Fruit fly (Drosophila melanogaster): ENCODE data around the gene CG10700.

The CG10700 gene

dm6 chr2L:19078928-19079327 lies at the start of gene CG10700:
CG10700 (minus strand) TSS chr2L:19079028.
- TF ChIP-seq CG11617 (GFP tag; optimal IDR thresholded peaks at IDR 0.05) (no peak), cnc (optimal IDR thresholded peaks at IDR 0.05) (no peak), CG7045 (GFP tag; optimal IDR thresholded peaks at IDR 0.05) (no peak), CG7101 (tag; optimal IDR thresholded peaks at IDR 0.05) (no peak), ovo (GFP tag; optimal IDR thresholded peaks at IDR 0.05) (no peak)

dm6 chr2L:19126888-19127287 lies 48.1 kb upstream of the CG10700 start:
- peak; percentile 35 for TF ChIP-seq Crg-1 (GFP tag; optimal IDR thresholded peaks at IDR 0.05)
- no peak for TF ChIP-seq Clk (GFP tag; optimal IDR thresholded peaks at IDR 0.05)
- TF ChIP-seq toe (GFP tag; optimal IDR thresholded peaks at IDR 0.05) = no peak
- peak; percentile 40 for TF ChIP-seq tj (GFP tag; optimal IDR thresholded peaks at IDR 0.05)
- TF ChIP-seq CG11617 (GFP tag; optimal IDR thresholded peaks at IDR 0.05) = peak; percentile 62
- TF ChIP-seq cic (GFP tag; optimal IDR thresholded peaks at IDR 0.05) = peak; percentile 18
- TF ChIP-seq kay (GFP tag; ENCODE audit: borderline replicate concordance) = no peak
- peak; percentile 65 for TF ChIP-seq CG12768 (GFP tag; optimal IDR thresholded peaks at IDR 0.05)
- TF ChIP-seq cnc (optimal IDR thresholded peaks at IDR 0.05) = no peak
- peak; percentile 44 for TF ChIP-seq pad (GFP tag; optimal IDR thresholded peaks at IDR 0.05)
- TF ChIP-seq CG7101 (tag; optimal IDR thresholded peaks at IDR 0.05) = peak; percentile 79
- TF ChIP-seq CG5204 (GFP tag; optimal IDR thresholded peaks at IDR 0.05) = no peak
- TF ChIP-seq Mnt (GFP tag; optimal IDR thresholded peaks at IDR 0.05) = peak; percentile 7
- TF ChIP-seq ovo (GFP tag; optimal IDR thresholded peaks at IDR 0.05) = no peak
- no peak for TF ChIP-seq CG1620 (GFP tag; optimal IDR thresholded peaks at IDR 0.05)
- peak; percentile 62 for TF ChIP-seq CG14711 (tag; optimal IDR thresholded peaks at IDR 0.05)
- TF ChIP-seq CG7045 (GFP tag; optimal IDR thresholded peaks at IDR 0.05) = peak; percentile 66
- TF ChIP-seq bab1 (GFP tag; optimal IDR thresholded peaks at IDR 0.05) = peak; percentile 76
- TF ChIP-seq Hr96 (GFP tag; optimal IDR thresholded peaks at IDR 0.05) = no peak
- TF ChIP-seq CG33017 (tag; optimal IDR thresholded peaks at IDR 0.05) = peak; percentile 62

DNA sequence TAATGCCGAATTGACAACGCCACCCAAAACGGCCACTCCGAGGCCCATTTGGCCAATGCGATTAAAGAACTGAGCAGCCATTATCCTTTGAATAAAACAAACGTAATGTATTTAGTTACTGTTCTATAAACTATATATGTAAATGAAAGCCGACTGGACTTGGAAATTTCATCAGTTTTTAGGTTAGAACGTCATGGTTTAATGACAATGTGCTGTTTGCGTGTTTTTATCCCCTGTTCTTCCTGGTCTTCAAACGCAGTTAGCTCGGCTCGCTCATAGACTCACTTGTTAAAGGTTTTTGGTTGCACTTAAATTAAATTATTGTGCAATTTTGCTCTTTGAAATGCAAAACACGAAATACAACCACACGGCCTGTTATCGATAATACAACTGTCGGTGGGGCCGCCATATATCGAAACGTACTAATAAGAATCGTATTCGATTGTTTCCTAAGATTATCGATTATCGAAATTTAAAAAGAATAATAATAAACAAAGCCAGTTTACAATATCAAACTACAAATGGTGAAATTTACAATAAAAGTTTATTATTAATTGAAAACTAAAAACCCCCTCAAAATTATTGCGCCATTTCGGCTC lies 44.7 kb upstream of the CG10700 start, which contains the start of gene Phb1:
Gene Phb1 (minus strand): TSS at position 398 of the 599 bp plus-strand sequence.
- TF ChIP-seq CG7101 (tag; optimal IDR thresholded peaks at IDR 0.05) (no peak), CG11617 (GFP tag; optimal IDR thresholded peaks at IDR 0.05) (no peak), pad (GFP tag; optimal IDR thresholded peaks at IDR 0.05) (no peak), ovo (GFP tag; optimal IDR thresholded peaks at IDR 0.05) (no peak), Clk (GFP tag; optimal IDR thresholded peaks at IDR 0.05) (no peak), tj (GFP tag; optimal IDR thresholded peaks at IDR 0.05) (no peak), CG14711 (tag; optimal IDR thresholded peaks at IDR 0.05) (no peak), kay (GFP tag; ENCODE audit: borderline replicate concordance) (no peak), toe (GFP tag; optimal IDR thresholded peaks at IDR 0.05) (no peak), CG1620 (GFP tag; optimal IDR thresholded peaks at IDR 0.05) (no peak), CG5204 (GFP tag; optimal IDR thresholded peaks at IDR 0.05) (no peak), Mnt (GFP tag; optimal IDR thresholded peaks at IDR 0.05) (no peak), Hr96 (GFP tag; optimal IDR thresholded peaks at IDR 0.05) (no peak), CG7045 (GFP tag; optimal IDR thresholded peaks at IDR 0.05) (no peak), CG12768 (GFP tag; optimal IDR thresholded peaks at IDR 0.05) (no peak), CG33017 (tag; optimal IDR thresholded peaks at IDR 0.05) (no peak), cnc (optimal IDR thresholded peaks at IDR 0.05) (no peak)

DNA sequence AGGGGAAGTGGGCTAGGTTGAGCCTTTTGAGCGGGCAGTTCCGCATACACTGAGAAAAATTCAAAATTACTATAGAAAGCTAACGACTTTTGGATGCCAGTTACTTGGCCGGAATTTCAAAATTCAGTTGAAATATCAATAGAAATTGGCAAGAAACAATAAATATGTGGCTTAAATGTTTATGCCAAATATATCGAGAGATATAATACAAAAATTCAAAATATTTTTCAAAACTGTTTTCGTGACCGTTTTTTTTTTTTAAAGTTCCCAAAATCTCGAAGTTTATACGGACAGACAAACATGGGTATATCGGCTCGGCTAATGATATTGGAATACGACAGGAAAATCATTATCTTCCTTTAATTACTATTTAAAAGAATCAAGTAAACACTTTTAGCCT lies 42.2 kb upstream of the CG10700 start:
- TF ChIP-seq ovo (GFP tag; optimal IDR thresholded peaks at IDR 0.05) = no peak
- TF ChIP-seq toe (GFP tag; optimal IDR thresholded peaks at IDR 0.05) = no peak
- TF ChIP-seq Mnt (GFP tag; optimal IDR thresholded peaks at IDR 0.05) = no peak
- no peak for TF ChIP-seq Crg-1 (GFP tag; optimal IDR thresholded peaks at IDR 0.05)
- peak; percentile 14 for TF ChIP-seq CG7045 (GFP tag; optimal IDR thresholded peaks at IDR 0.05)
- TF ChIP-seq bab1 (GFP tag; optimal IDR thresholded peaks at IDR 0.05) = no peak
- peak; percentile 1 for TF ChIP-seq Clk (GFP tag; optimal IDR thresholded peaks at IDR 0.05)
- TF ChIP-seq cnc (optimal IDR thresholded peaks at IDR 0.05) = no peak
- TF ChIP-seq CG7101 (tag; optimal IDR thresholded peaks at IDR 0.05) = no peak
- no peak for TF ChIP-seq CG5204 (GFP tag; optimal IDR thresholded peaks at IDR 0.05)
- TF ChIP-seq CG1620 (GFP tag; optimal IDR thresholded peaks at IDR 0.05) = no peak
- TF ChIP-seq kay (GFP tag; ENCODE audit: borderline replicate concordance) = no peak
- no peak for TF ChIP-seq CG33017 (tag; optimal IDR thresholded peaks at IDR 0.05)
- no peak for TF ChIP-seq cic (GFP tag; optimal IDR thresholded peaks at IDR 0.05)
- peak; percentile 21 for TF ChIP-seq CG11617 (GFP tag; optimal IDR thresholded peaks at IDR 0.05)
- no peak for TF ChIP-seq pad (GFP tag; optimal IDR thresholded peaks at IDR 0.05)
- no peak for TF ChIP-seq tj (GFP tag; optimal IDR thresholded peaks at IDR 0.05)
- TF ChIP-seq CG12768 (GFP tag; optimal IDR thresholded peaks at IDR 0.05) = peak; percentile 1
- no peak for TF ChIP-seq CG14711 (tag; optimal IDR thresholded peaks at IDR 0.05)
- no peak for TF ChIP-seq Hr96 (GFP tag; optimal IDR thresholded peaks at IDR 0.05)

dm6 chr2L:19120196-19120950 lies 41.5 kb upstream of the CG10700 start, which contains the start of gene Ddc:
Ddc (minus strand) TSS chr2L:19120306.
- TF ChIP-seq pad (GFP tag; optimal IDR thresholded peaks at IDR 0.05) = no peak
- TF ChIP-seq CG33017 (tag; optimal IDR thresholded peaks at IDR 0.05) = peak; percentile 3

DNA sequence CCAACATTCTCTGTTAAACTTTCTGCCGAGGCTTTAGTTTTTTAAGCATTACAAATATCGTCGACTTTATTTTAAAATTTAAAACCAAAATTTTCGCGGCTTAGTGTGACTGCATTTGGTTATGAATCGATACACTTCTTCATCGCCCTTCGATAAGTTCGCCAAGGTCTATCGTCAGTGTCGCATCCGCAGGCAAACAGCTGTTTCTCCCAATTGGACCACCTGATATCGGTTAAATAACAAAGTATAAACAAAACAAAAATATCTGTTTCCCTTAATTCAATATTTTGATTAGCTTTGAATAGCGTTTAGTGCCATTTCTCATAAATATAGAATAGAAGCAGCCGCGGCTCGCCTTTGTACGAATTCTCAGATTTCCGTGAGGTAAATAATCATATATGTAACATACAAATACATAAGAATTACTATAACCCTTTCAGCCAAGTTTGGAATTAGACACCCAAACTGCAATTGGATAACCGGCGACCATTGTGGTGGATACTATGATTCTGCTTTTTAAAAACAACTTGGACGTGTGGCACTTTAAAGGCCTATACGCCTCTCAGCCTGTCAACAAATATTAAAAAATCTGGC lies 35.5 kb upstream of the CG10700 start, which contains the start of gene CG10561:
Gene CG10561 (plus strand): TSS at position 219 of the 594 bp plus-strand sequence.
- TF ChIP-seq CG1620 (GFP tag; optimal IDR thresholded peaks at IDR 0.05) = no peak
- no peak for TF ChIP-seq CG11617 (GFP tag; optimal IDR thresholded peaks at IDR 0.05)
- TF ChIP-seq bab1 (GFP tag; optimal IDR thresholded peaks at IDR 0.05) = peak; percentile 70
- no peak for TF ChIP-seq CG7101 (tag; optimal IDR thresholded peaks at IDR 0.05)

Data from whole organism, adult.